Worm (Caenorhabditis elegans) whole organism, dauer: Measurements from ENCODE around the gene R02E4.2.

Experiments used
- unc-62 ChIP-seq: sonication (generic microtip); optimal IDR thresholded peaks from 2 replicates; lab custom pipeline; 2017; ENCODE audit warnings: missing biosample characterization, missing genetic modification reagents, missing genetic modification characterization

The R02E4.2 gene

ce11 chrX:4159929-4160328, 52.7 kb downstream of the R02E4.2 start:
- no peak for TF ChIP-seq unc-62 (GFP tag; lab: Kevin White, UChicago)
